Worm (Caenorhabditis elegans): ENCODE results near the gene hpa-1.
A peak's percentile ranks its signal among the peaks of the same experiment; 100 is the strongest.

Gene hpa-1

ce11 chrIV:16203373-16203772 lies 29.6 kb downstream of the hpa-1 start:
- TF ChIP-seq pha-4 (tag; optimal IDR thresholded peaks at IDR 0.05) (peak; percentile 51), skn-1 (tag; optimal IDR thresholded peaks at IDR 0.05) (peak; percentile 32), elt-2 (tag; optimal IDR thresholded peaks at IDR 0.05) (peak; percentile 96), fos-1 (tag; optimal IDR thresholded peaks at IDR 0.05) (no peak), pqm-1 (tag; optimal IDR thresholded peaks at IDR 0.05) (peak; percentile 86)

ce11 chrIV:16202074-16202473 lies 30.9 kb downstream of the hpa-1 start, which contains the start of gene H25K10.1:
Gene H25K10.1, plus strand, starts transcription at chrIV:16202374.
- TF ChIP-seq fkh-10 (GFP tag; optimal IDR thresholded peaks at IDR 0.05) = no peak
- TF ChIP-seq lsy-12 (tag; optimal IDR thresholded peaks at IDR 0.05) = no peak
- TF ChIP-seq jun-1 (tag; optimal IDR thresholded peaks at IDR 0.05) = no peak
- TF ChIP-seq zag-1 (tag; optimal IDR thresholded peaks at IDR 0.05) = no peak
- no peak for TF ChIP-seq nhr-237 (tag; optimal IDR thresholded peaks at IDR 0.05)
- TF ChIP-seq nhr-25 (tag; optimal IDR thresholded peaks at IDR 0.05) = no peak
- no peak for TF ChIP-seq hmg-11 (tag; optimal IDR thresholded peaks at IDR 0.05)
- no peak for TF ChIP-seq ceh-28 (tag; optimal IDR thresholded peaks at IDR 0.05)
- no peak for TF ChIP-seq aly-2 (tag; optimal IDR thresholded peaks at IDR 0.05)
- TF ChIP-seq snpc-4 (tag; optimal IDR thresholded peaks at IDR 0.05) = no peak

- TF ChIP-seq ztf-11 (tag; optimal IDR thresholded peaks at IDR 0.05) (no peak), elt-3 (tag; optimal IDR thresholded peaks at IDR 0.05) (no peak)
Observed at ce11 chrIV:16199831-16200230, 33.1 kb downstream of the hpa-1 start.

- no peak for TF ChIP-seq elt-1 (tag; optimal IDR thresholded peaks at IDR 0.05)
Observed at ce11 chrIV:16196717-16197116, 36.2 kb downstream of the hpa-1 start, which contains the start of gene Y7A9A.1. Gene Y7A9A.1, plus strand, starts transcription at chrIV:16197017.

- TF ChIP-seq nhr-25 (tag; optimal IDR thresholded peaks at IDR 0.05) (peak; percentile 1), unc-62 (GFP tag; optimal IDR thresholded peaks at IDR 0.05) (no peak)
Observed at ce11 chrIV:16192754-16193153, 40.2 kb downstream of the hpa-1 start.

ce11 chrIV:16191597-16191996 lies 41.3 kb downstream of the hpa-1 start:
- TF ChIP-seq nfya-1 (tag; optimal IDR thresholded peaks at IDR 0.05; ENCODE audit: insufficient read depth) (no peak), nhr-25 (tag; optimal IDR thresholded peaks at IDR 0.05) (no peak), ztf-4 (tag; optimal IDR thresholded peaks at IDR 0.05) (no peak), snpc-4 (tag; optimal IDR thresholded peaks at IDR 0.05) (no peak), lsy-12 (tag; optimal IDR thresholded peaks at IDR 0.05) (no peak), nhr-77 (tag; optimal IDR thresholded peaks at IDR 0.05) (no peak), nhr-12 (tag; optimal IDR thresholded peaks at IDR 0.05) (no peak), R02D3.7 (tag; optimal IDR thresholded peaks at IDR 0.05) (no peak), ZK546.5 (tag; optimal IDR thresholded peaks at IDR 0.05) (no peak), nhr-28 (tag; optimal IDR thresholded peaks at IDR 0.05) (no peak)

ce11 chrIV:16186008-16186407 lies 46.9 kb downstream of the hpa-1 start:
- no peak for TF ChIP-seq elt-3 (tag; optimal IDR thresholded peaks at IDR 0.05)
- TF ChIP-seq ceh-9 (tag; optimal IDR thresholded peaks at IDR 0.05) = no peak
- no peak for TF ChIP-seq egl-27 (tag; optimal IDR thresholded peaks at IDR 0.05)
- no peak for TF ChIP-seq nhr-43 (tag; optimal IDR thresholded peaks at IDR 0.05; ENCODE audit: poor library complexity, severe bottlenecking)
- TF ChIP-seq fos-1 (tag; optimal IDR thresholded peaks at IDR 0.05) = no peak
- no peak for TF ChIP-seq elt-1 (tag; optimal IDR thresholded peaks at IDR 0.05)
- no peak for TF ChIP-seq nhr-25 (tag; optimal IDR thresholded peaks at IDR 0.05)
- no peak for TF ChIP-seq unc-39 (tag; optimal IDR thresholded peaks at IDR 0.05)
- no peak for TF ChIP-seq unc-62 (GFP tag; optimal IDR thresholded peaks at IDR 0.05)
- TF ChIP-seq sea-2 (GFP tag; optimal IDR thresholded peaks at IDR 0.05) = no peak
- TF ChIP-seq ceh-16 (tag; optimal IDR thresholded peaks at IDR 0.05) = no peak
- TF ChIP-seq ztf-11 (tag; optimal IDR thresholded peaks at IDR 0.05) = no peak
- TF ChIP-seq lin-39 (tag; optimal IDR thresholded peaks at IDR 0.05) = no peak
- no peak for TF ChIP-seq aly-2 (tag; optimal IDR thresholded peaks at IDR 0.05)

Data from whole organism, L3 larva.